Fruit fly (Drosophila melanogaster) whole organism, embryonic: ENCODE data around the gene Pmm2.

Experiments
- Aef1 ChIP-seq: fragments of 200-800 bp; sonication (Bioruptor generic); IDR thresholded peaks from 3 replicates; pipeline ENCODE4 v1.3.6; 2022; ENCODE audit warnings: missing biosample characterization, missing genetic modification characterization
- B-H1 ChIP-seq: fragments of 200-800 bp; sonication (Bioruptor generic); IDR thresholded peaks from 3 replicates; pipeline ENCODE4 v1.3.6; 2022; ENCODE audit warnings: missing biosample characterization, missing genetic modification characterization
- B-H2 ChIP-seq: fragments of 200-800 bp; sonication (Bioruptor generic); optimal IDR thresholded peaks from 2 replicates; lab custom pipeline; 2018; ENCODE audit warnings: missing biosample characterization, mild to moderate bottlenecking, missing genetic modification characterization
- CG10543 ChIP-seq: fragments of 200-800 bp; sonication (Bioruptor generic); optimal IDR thresholded peaks from 3 replicates; lab custom pipeline; 2017; ENCODE audit warnings: missing biosample characterization, mild to moderate bottlenecking, missing genetic modification characterization, moderate library complexity
- CG12236 ChIP-seq: fragments of 200-800 bp; sonication (Bioruptor generic); optimal IDR thresholded peaks from 2 replicates; lab custom pipeline; 2016; ENCODE audit warnings: missing biosample characterization, missing genetic modification characterization
- CG13624 ChIP-seq: fragments of 200-800 bp; sonication (Bioruptor generic); optimal IDR thresholded peaks from 2 replicates; lab custom pipeline; 2016; ENCODE audit warnings: missing biosample characterization, missing genetic modification characterization
- CG1647 ChIP-seq: fragments of 200-800 bp; sonication (Bioruptor generic); optimal IDR thresholded peaks from 3 replicates; lab custom pipeline; 2016; ENCODE audit warnings: missing biosample characterization, missing genetic modification characterization
- CG3281 ChIP-seq: fragments of 200-800 bp; sonication (Bioruptor generic); optimal IDR thresholded peaks from 3 replicates; lab custom pipeline; 2017; ENCODE audit warnings: missing biosample characterization, mild to moderate bottlenecking, missing genetic modification characterization
- CG34224 ChIP-seq: fragments of 200-800 bp; sonication (Bioruptor generic); IDR thresholded peaks from 3 replicates; pipeline ENCODE4 v1.3.6; 2022; ENCODE audit warnings: missing biosample characterization, missing genetic modification characterization; ENCODE audit not compliant: partially characterized antibody
- CG3995 ChIP-seq: fragments of 200-800 bp; sonication (Bioruptor generic); optimal IDR thresholded peaks from 3 replicates; lab custom pipeline; 2016; ENCODE audit warnings: missing biosample characterization, missing genetic modification characterization
- CG43689 ChIP-seq: fragments of 200-800 bp; sonication (Bioruptor generic); IDR thresholded peaks from 2 replicates; pipeline ENCODE4 v1.3.6; 2022; ENCODE audit warnings: missing biosample characterization, missing genetic modification characterization
- CG6689 ChIP-seq: fragments of 200-800 bp; sonication (Bioruptor generic); IDR thresholded peaks from 2 replicates; pipeline ENCODE4 v1.3.6; 2022; ENCODE audit warnings: missing biosample characterization, missing genetic modification characterization
- CG7372 ChIP-seq: fragments of 200-800 bp; sonication (Bioruptor generic); IDR thresholded peaks from 2 replicates; pipeline ENCODE4 v1.3.6; 2022; ENCODE audit warnings: missing biosample characterization, missing genetic modification characterization
- CG9215 ChIP-seq: fragments of 200-800 bp; sonication (Bioruptor generic); IDR thresholded peaks from 2 replicates; pipeline ENCODE4 v1.3.6; 2022; ENCODE audit warnings: missing biosample characterization, missing genetic modification characterization
- CG9817 ChIP-seq: fragments of 200-800 bp; sonication (Bioruptor generic); optimal IDR thresholded peaks from 2 replicates; lab custom pipeline; 2018; ENCODE audit warnings: missing biosample characterization, mild to moderate bottlenecking, missing genetic modification characterization, moderate library complexity
- D19B ChIP-seq: fragments of 200-800 bp; sonication (Bioruptor generic); optimal IDR thresholded peaks from 2 replicates; lab custom pipeline; 2017; ENCODE audit warnings: missing biosample characterization, mild to moderate bottlenecking, missing genetic modification characterization
- Doc2 ChIP-seq: fragments of 200-800 bp; sonication (Bioruptor generic); IDR thresholded peaks from 2 replicates; pipeline ENCODE4 v1.3.6; 2022; ENCODE audit warnings: missing biosample characterization, missing genetic modification characterization
- Dp ChIP-seq: fragments of 200-800 bp; sonication (Bioruptor generic); optimal IDR thresholded peaks from 2 replicates; lab custom pipeline; 2018; ENCODE audit warnings: missing biosample characterization, mild to moderate bottlenecking, missing genetic modification characterization, moderate library complexity
- Fer2 ChIP-seq: fragments of 200-800 bp; sonication (Bioruptor generic); optimal IDR thresholded peaks from 2 replicates; lab custom pipeline; 2018; ENCODE audit warnings: missing biosample characterization, mild to moderate bottlenecking, missing genetic modification characterization, moderate library complexity
- HLH3B ChIP-seq: fragments of 200-800 bp; sonication (Bioruptor generic); IDR thresholded peaks from 2 replicates; pipeline ENCODE4 v1.3.6; 2022; ENCODE audit warnings: missing biosample characterization, missing genetic modification characterization
- HLH4C ChIP-seq: fragments of 200-800 bp; sonication (Bioruptor generic); IDR thresholded peaks from 3 replicates; pipeline ENCODE4 v1.3.6; 2022; ENCODE audit warnings: missing biosample characterization, missing genetic modification characterization; ENCODE audit not compliant: partially characterized antibody
- HLH54F ChIP-seq: fragments of 200-800 bp; sonication (Bioruptor generic); optimal IDR thresholded peaks from 3 replicates; lab custom pipeline; 2016; ENCODE audit warnings: missing biosample characterization, missing genetic modification characterization
- Hand ChIP-seq: fragments of 200-800 bp; sonication (Bioruptor generic); optimal IDR thresholded peaks from 2 replicates; lab custom pipeline; 2017; ENCODE audit warnings: mild to moderate bottlenecking, missing biosample characterization, missing genetic modification reagents, missing genetic modification characterization
- Hr3 ChIP-seq: fragments of 200-800 bp; sonication (Bioruptor generic); optimal IDR thresholded peaks from 3 replicates; lab custom pipeline; 2016; ENCODE audit warnings: missing biosample characterization, missing genetic modification characterization
- Lhr ChIP-seq: fragments of 200-800 bp; sonication (Bioruptor generic); optimal IDR thresholded peaks from 3 replicates; lab custom pipeline; 2017; ENCODE audit warnings: mild to moderate bottlenecking, missing biosample characterization, missing genetic modification reagents, missing genetic modification characterization
- Mes4 ChIP-seq: fragments of 200-800 bp; sonication (Bioruptor generic); optimal IDR thresholded peaks from 2 replicates; lab custom pipeline; 2016; ENCODE audit warnings: missing biosample characterization, missing genetic modification characterization
- Mrtf ChIP-seq: fragments of 200-800 bp; sonication (Bioruptor generic); IDR thresholded peaks from 3 replicates; pipeline ENCODE4 v1.3.6; 2022; ENCODE audit warnings: missing biosample characterization, missing genetic modification characterization
- Sox100B ChIP-seq: fragments of 200-800 bp; sonication (Bioruptor generic); optimal IDR thresholded peaks from 3 replicates; lab custom pipeline; 2018; ENCODE audit warnings: missing biosample characterization, mild to moderate bottlenecking, missing genetic modification characterization
- abd-A ChIP-seq: fragments of 200-800 bp; sonication (Bioruptor generic); optimal IDR thresholded peaks from 3 replicates; lab custom pipeline; 2019; ENCODE audit warnings: missing biosample characterization, mild to moderate bottlenecking, missing genetic modification characterization, moderate library complexity
- ara ChIP-seq: fragments of 200-800 bp; sonication (Bioruptor generic); IDR thresholded peaks from 2 replicates; pipeline ENCODE4 v1.3.6; 2022; ENCODE audit warnings: missing biosample characterization, missing genetic modification characterization
- ato ChIP-seq: fragments of 200-800 bp; sonication (Bioruptor generic); IDR thresholded peaks from 2 replicates; pipeline ENCODE4 v1.3.6; 2022; ENCODE audit warnings: missing biosample characterization, missing genetic modification characterization; ENCODE audit not compliant: partially characterized antibody
- bbx ChIP-seq: fragments of 200-800 bp; sonication (Bioruptor generic); IDR thresholded peaks from 2 replicates; pipeline ENCODE4 v1.3.6; 2022; ENCODE audit warnings: missing biosample characterization, missing genetic modification characterization; ENCODE audit not compliant: partially characterized antibody
- bsh ChIP-seq, 2 experiments: fragments of 200-800 bp; sonication (Bioruptor generic); optimal IDR thresholded peaks; 2 replicates each; lab custom pipeline; 2017 to 2018; ENCODE audit warnings: mild to moderate bottlenecking in 2 of 2, missing biosample characterization in 2 of 2, missing genetic modification characterization in 2 of 2, moderate library complexity in 1 of 2
- cas ChIP-seq: fragments of 200-800 bp; sonication (Bioruptor generic); IDR thresholded peaks from 2 replicates; pipeline ENCODE4 v1.3.6; 2022; ENCODE audit warnings: missing biosample characterization, missing genetic modification characterization
- cato ChIP-seq: fragments of 200-800 bp; sonication (Bioruptor generic); optimal IDR thresholded peaks from 2 replicates; lab custom pipeline; 2016; ENCODE audit warnings: missing biosample characterization, missing genetic modification characterization, borderline replicate concordance
- chinmo ChIP-seq: fragments of 200-800 bp; sonication (Bioruptor generic); IDR thresholded peaks from 4 replicates; pipeline ENCODE4 v1.3.6; 2022; ENCODE audit warnings: missing biosample characterization, missing genetic modification characterization; ENCODE audit not compliant: partially characterized antibody
- ems ChIP-seq: fragments of 200-800 bp; sonication (Bioruptor generic); optimal IDR thresholded peaks from 3 replicates; lab custom pipeline; 2016; ENCODE audit warnings: missing biosample characterization, missing genetic modification characterization
- gsb-n ChIP-seq: fragments of 200-800 bp; sonication (Bioruptor generic); optimal IDR thresholded peaks from 3 replicates; lab custom pipeline; 2018; ENCODE audit warnings: missing biosample characterization, mild to moderate bottlenecking, missing genetic modification characterization
- ind ChIP-seq: fragments of 200-800 bp; sonication (Bioruptor generic); optimal IDR thresholded peaks from 3 replicates; lab custom pipeline; 2016; ENCODE audit warnings: missing biosample characterization, missing genetic modification characterization
- jigr1 ChIP-seq: fragments of 200-800 bp; sonication (Bioruptor generic); IDR thresholded peaks from 3 replicates; pipeline ENCODE4 v1.3.6; 2022; ENCODE audit warnings: missing biosample characterization, missing genetic modification characterization
- kah ChIP-seq: fragments of 200-800 bp; sonication (Bioruptor generic); optimal IDR thresholded peaks from 2 replicates; lab custom pipeline; 2018; ENCODE audit warnings: missing biosample characterization, mild to moderate bottlenecking, missing genetic modification characterization
- nerfin-1 ChIP-seq: fragments of 200-800 bp; sonication (Bioruptor generic); optimal IDR thresholded peaks from 3 replicates; lab custom pipeline; 2019; ENCODE audit warnings: missing biosample characterization, mild to moderate bottlenecking, missing genetic modification characterization, moderate library complexity
- psq ChIP-seq: fragments of 200-800 bp; sonication (Bioruptor generic); optimal IDR thresholded peaks from 2 replicates; lab custom pipeline; 2017; ENCODE audit warnings: missing biosample characterization, missing genetic modification characterization
- rib ChIP-seq: fragments of 200-800 bp; sonication (Bioruptor generic); IDR thresholded peaks from 2 replicates; pipeline ENCODE4 v1.3.6; 2022; ENCODE audit warnings: missing biosample characterization, missing genetic modification characterization
- sqz ChIP-seq: fragments of 200-800 bp; sonication (Bioruptor generic); optimal IDR thresholded peaks from 3 replicates; lab custom pipeline; 2018; ENCODE audit warnings: missing biosample characterization, mild to moderate bottlenecking, missing genetic modification characterization
- ssp ChIP-seq: fragments of 200-800 bp; sonication (Bioruptor generic); IDR thresholded peaks from 2 replicates; pipeline ENCODE4 v1.3.6; 2022; ENCODE audit warnings: missing biosample characterization, missing genetic modification characterization
- tap ChIP-seq: fragments of 200-800 bp; optimal IDR thresholded peaks from 3 replicates; lab custom pipeline; 2019; ENCODE audit warnings: missing biosample characterization, mild to moderate bottlenecking, missing genetic modification characterization, moderate library complexity
- trem ChIP-seq: fragments of 200-800 bp; optimal IDR thresholded peaks from 3 replicates; lab custom pipeline; 2019; ENCODE audit warnings: missing biosample characterization, mild to moderate bottlenecking, missing genetic modification characterization, moderate library complexity
- vfl ChIP-seq: fragments of 200-800 bp; sonication (Bioruptor generic); optimal IDR thresholded peaks from 2 replicates; lab custom pipeline; 2016; ENCODE audit warnings: missing biosample characterization, missing genetic modification characterization
- z ChIP-seq: fragments of 200-800 bp; sonication (Bioruptor generic); IDR thresholded peaks from 3 replicates; pipeline ENCODE4 v1.3.6; 2022; ENCODE audit warnings: missing biosample characterization, missing genetic modification characterization

The Pmm2 gene

DNA sequence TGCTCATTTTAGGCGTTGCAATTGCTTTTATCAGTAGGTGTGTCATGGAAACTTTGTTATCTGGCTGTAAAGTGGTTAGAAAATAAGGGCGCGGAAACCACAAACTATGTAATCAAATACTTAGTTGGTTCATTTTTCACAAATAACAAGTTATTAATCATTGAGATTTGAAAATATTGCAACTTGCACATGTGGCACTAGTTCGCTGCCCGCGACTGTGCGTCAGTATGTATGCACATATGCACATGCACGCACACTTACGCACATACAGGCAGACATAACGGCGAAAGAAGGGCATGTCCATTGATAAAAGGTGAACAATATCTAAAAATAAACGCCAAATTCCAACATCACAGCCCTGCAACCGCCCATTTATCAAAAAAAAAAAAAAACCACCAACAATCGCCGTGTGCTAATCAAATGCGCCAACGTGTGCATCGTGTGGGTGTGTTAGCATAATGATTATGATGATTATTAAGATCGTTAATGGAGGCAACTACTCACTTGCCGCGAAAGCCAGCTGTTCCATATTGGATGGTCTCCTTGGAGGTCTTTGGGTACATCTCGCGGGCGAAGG is 4.9 kb upstream of the Pmm2 start (continued):
- TF ChIP-seq CG1647 (GFP tag; lab: Kevin White, UChicago) (no peak), vfl (GFP tag; lab: Kevin White, UChicago) (no peak), Mrtf (GFP tag; lab: Robert Waterston, UW) (no peak), tap (peak; percentile 49), cas (no peak), jigr1 (GFP tag; lab: Robert Waterston, UW) (no peak), Mes4 (GFP tag; lab: Kevin White, UChicago) (peak; percentile 32), ind (GFP tag; lab: Kevin White, UChicago) (peak; percentile 39), CG13624 (GFP tag; lab: Kevin White, UChicago) (no peak), B-H1 (GFP tag; lab: Robert Waterston, UW) (peak; percentile 26; the same call in 1 of the 3 replicates), ato (GFP tag; lab: Robert Waterston, UW) (no peak), ara (GFP tag; lab: Robert Waterston, UW) (peak; percentile 63), CG7372 (GFP tag; lab: Robert Waterston, UW) (no peak), Lhr (GFP tag; lab: Kevin White, UChicago) (no peak), Fer2 (tag; lab: Kevin White, UChicago) (no peak), CG43689 (GFP tag; lab: Robert Waterston, UW) (no peak), HLH4C (GFP tag; lab: Robert Waterston, UW) (no peak), Doc2 (GFP tag; lab: Robert Waterston, UW) (no peak), rib (GFP tag; lab: Robert Waterston, UW) (no peak), CG34224 (GFP tag; lab: Robert Waterston, UW) (0 out of 3 replicates have a peak, but pooled peaks have one; percentile 14), CG9817 (no peak), abd-A (tag; lab: Kevin White, UChicago) (no peak), Hr3 (peak; percentile 10), bbx (GFP tag; lab: Robert Waterston, UW) (no peak), B-H2 (GFP tag; lab: Kevin White, UChicago) (no peak), sqz (peak; percentile 55), Hand (peak; percentile 4), nerfin-1 (tag; lab: Kevin White, UChicago) (peak; percentile 49), trem (tag; lab: Kevin White, UChicago) (peak; percentile 8), CG12236 (GFP tag; lab: Kevin White, UChicago) (no peak), ems (GFP tag; lab: Kevin White, UChicago) (no peak), Aef1 (GFP tag; lab: Robert Waterston, UW) (0 out of 3 replicates have a peak, but pooled peaks have one; percentile 34), gsb-n (tag; lab: Kevin White, UChicago) (peak; percentile 23), bsh (GFP tag; optimal IDR thresholded peaks at IDR 0.05; lab: Kevin White, UChicago) (peak; percentile 23 to 67), HLH54F (no peak), CG6689 (GFP tag; lab: Robert Waterston, UW) (peak; percentile 46), HLH3B (GFP tag; lab: Robert Waterston, UW) (peak; percentile 60), CG3995 (no peak), kah (GFP tag; lab: Kevin White, UChicago) (no peak), ssp (GFP tag; lab: Robert Waterston, UW) (no peak), psq (GFP tag; lab: Kevin White, UChicago) (no peak), Sox100B (GFP tag; lab: Kevin White, UChicago) (peak; percentile 44), z (GFP tag; lab: Robert Waterston, UW) (no peak), CG3281 (GFP tag; lab: Kevin White, UChicago) (peak; percentile 55), CG9215 (no peak), cato (GFP tag; lab: Kevin White, UChicago) (no peak), chinmo (GFP tag; lab: Robert Waterston, UW) (no peak), Dp (no peak), D19B (GFP tag; lab: Kevin White, UChicago) (no peak), CG10543 (GFP tag; lab: Kevin White, UChicago) (peak; percentile 10)
